Fruit fly (Drosophila melanogaster): ENCODE measurements around the gene Sbat.

Gene Sbat

dm6 chr2L:2830341-2830800, 47.8 kb upstream of the Sbat start (continued):
- no peak for TF ChIP-seq zen2 (GFP tag; IDR thresholded peaks at IDR 0.05; ENCODE audit: partially characterized antibody)
- peak; percentile 94 for TF ChIP-seq CG7839 (tag; optimal IDR thresholded peaks at IDR 0.05)
- TF ChIP-seq abd-A (tag; optimal IDR thresholded peaks at IDR 0.05): no peak
- no peak for TF ChIP-seq CG34224 (GFP tag; IDR thresholded peaks at IDR 0.05; ENCODE audit: partially characterized antibody)
- TF ChIP-seq fru (optimal IDR thresholded peaks at IDR 0.05): no peak
- TF ChIP-seq CG12104 (GFP tag; optimal IDR thresholded peaks at IDR 0.05): peak; percentile 91
- TF ChIP-seq br (optimal IDR thresholded peaks at IDR 0.05): no peak
- TF ChIP-seq CG4820 (GFP tag; optimal IDR thresholded peaks at IDR 0.05): peak; percentile 89
- no peak for TF ChIP-seq Oaz (GFP tag; IDR thresholded peaks at IDR 0.05)
- peak; percentile 85 to 93 for TF ChIP-seq bsh (GFP tag; optimal IDR thresholded peaks at IDR 0.05)
- peak; percentile 87 for TF ChIP-seq ATbp (GFP tag; optimal IDR thresholded peaks at IDR 0.05)
- TF ChIP-seq CG17328 (GFP tag; IDR thresholded peaks at IDR 0.05): no peak; the same call in none of the 2 replicates
- TF ChIP-seq lov (optimal IDR thresholded peaks at IDR 0.05): no peak
- no peak for TF ChIP-seq lov (GFP tag; IDR thresholded peaks at IDR 0.05)
- TF ChIP-seq ap (GFP tag; IDR thresholded peaks at IDR 0.05): peak; percentile 51; the same call in 1 of the 2 replicates
- peak; percentile 64; the same call in 1 of the 3 replicates for TF ChIP-seq ase (GFP tag; IDR thresholded peaks at IDR 0.05)
- TF ChIP-seq tap (tag; optimal IDR thresholded peaks at IDR 0.05): peak; percentile 74
- TF ChIP-seq tx (GFP tag; optimal IDR thresholded peaks at IDR 0.05): peak; percentile 17
- TF ChIP-seq CG10462 (GFP tag; optimal IDR thresholded peaks at IDR 0.05): peak; percentile 65
- no peak for TF ChIP-seq Dfd (GFP tag; optimal IDR thresholded peaks at IDR 0.05)
- peak; percentile 7 for TF ChIP-seq Antp (GFP tag; optimal IDR thresholded peaks at IDR 0.05)
- TF ChIP-seq CG33557 (GFP tag; optimal IDR thresholded peaks at IDR 0.05): peak; percentile 92
- peak; percentile 91 for TF ChIP-seq grau (tag; optimal IDR thresholded peaks at IDR 0.05)
- peak; percentile 6 for TF ChIP-seq pros (GFP tag; optimal IDR thresholded peaks at IDR 0.05)
- no peak for TF ChIP-seq CG14860 (GFP tag; IDR thresholded peaks at IDR 0.05; ENCODE audit: partially characterized antibody)
- TF ChIP-seq Tbp (GFP tag; optimal IDR thresholded peaks at IDR 0.05): no peak
- TF ChIP-seq lilli (GFP tag; optimal IDR thresholded peaks at IDR 0.05): peak; percentile 88
- no peak for TF ChIP-seq CG7271 (tag; optimal IDR thresholded peaks at IDR 0.05)
- TF ChIP-seq Hey (tag; optimal IDR thresholded peaks at IDR 0.05): no peak
- peak; percentile 47 for TF ChIP-seq Nf-YA (GFP tag; IDR thresholded peaks at IDR 0.05)
- no peak for TF ChIP-seq Doc3 (GFP tag; IDR thresholded peaks at IDR 0.05; ENCODE audit: partially characterized antibody)
- peak; percentile 78 for TF ChIP-seq run (tag; optimal IDR thresholded peaks at IDR 0.05)
- TF ChIP-seq ind (GFP tag; optimal IDR thresholded peaks at IDR 0.05): peak; percentile 79
- peak; percentile 97 for TF ChIP-seq Sox100B (GFP tag; optimal IDR thresholded peaks at IDR 0.05)
- peak in 1 of 2 experiments; percentile 41 for TF ChIP-seq Trl (optimal IDR thresholded peaks at IDR 0.05)
- peak; percentile 35 for TF ChIP-seq Trl (GFP tag; optimal IDR thresholded peaks at IDR 0.05)
- TF ChIP-seq z (GFP tag; IDR thresholded peaks at IDR 0.05): no peak
- peak; percentile 81 for TF ChIP-seq CG2202 (tag; optimal IDR thresholded peaks at IDR 0.05)
- TF ChIP-seq az2 (GFP tag; optimal IDR thresholded peaks at IDR 0.05): peak; percentile 89
- no peak for TF ChIP-seq ERR (GFP tag; optimal IDR thresholded peaks at IDR 0.05)
- TF ChIP-seq B-H1 (GFP tag; IDR thresholded peaks at IDR 0.05): peak; percentile 57; the same call in 2 of the 3 replicates
- TF ChIP-seq CG18599 (GFP tag; optimal IDR thresholded peaks at IDR 0.05): peak; percentile 89
- TF ChIP-seq Rfx (GFP tag; IDR thresholded peaks at IDR 0.05): peak; percentile 66
- peak; percentile 87 for TF ChIP-seq Hmr (GFP tag; optimal IDR thresholded peaks at IDR 0.05)
- TF ChIP-seq ro (GFP tag; IDR thresholded peaks at IDR 0.05): peak; percentile 24; the same call in 1 of the 2 replicates
- TF ChIP-seq Dbx (GFP tag; IDR thresholded peaks at IDR 0.05): no peak; the same call in none of the 3 replicates
- peak; percentile 88 for TF ChIP-seq Sox102F (GFP tag; optimal IDR thresholded peaks at IDR 0.05)
- no peak for TF ChIP-seq h (optimal IDR thresholded peaks at IDR 0.05)
- peak; percentile 95 for TF ChIP-seq gem (tag; optimal IDR thresholded peaks at IDR 0.05)
- TF ChIP-seq CG9215 (GFP tag; IDR thresholded peaks at IDR 0.05): peak; percentile 78
- no peak for TF ChIP-seq wdn (GFP tag; IDR thresholded peaks at IDR 0.05)
- peak; percentile 77 for TF ChIP-seq ewg (GFP tag; optimal IDR thresholded peaks at IDR 0.05)
